Fruit fly (Drosophila melanogaster) whole organism, prepupa: ENCODE data around the gene dpr10.

Experiments used
- CG10631 ChIP-seq: fragments of 200-800 bp; sonication (Bioruptor generic); optimal IDR thresholded peaks from 2 replicates; lab custom pipeline; 2016; ENCODE audit warnings: missing biosample characterization, missing genetic modification characterization
- CG10669 ChIP-seq: fragments of 200-800 bp; sonication (Bioruptor generic); optimal IDR thresholded peaks from 3 replicates; lab custom pipeline; 2018; ENCODE audit warnings: missing biosample characterization, mild to moderate bottlenecking, missing genetic modification characterization, moderate library complexity
- CG11294 ChIP-seq: fragments of 200-800 bp; sonication (Bioruptor generic); IDR thresholded peaks from 2 replicates; pipeline ENCODE4 v1.3.6; 2022; ENCODE audit warnings: missing biosample characterization, missing genetic modification characterization
- CG15336 ChIP-seq: fragments of 200-800 bp; sonication (Bioruptor generic); IDR thresholded peaks from 2 replicates; pipeline ENCODE4 v1.3.6; 2022; ENCODE audit warnings: missing biosample characterization, missing genetic modification characterization
- CG3032 ChIP-seq: fragments of 200-800 bp; optimal IDR thresholded peaks from 2 replicates; lab custom pipeline; 2019; ENCODE audit warnings: missing biosample characterization, mild to moderate bottlenecking, missing genetic modification characterization, moderate library complexity
- CG32006 ChIP-seq: fragments of 200-800 bp; sonication (Bioruptor generic); optimal IDR thresholded peaks from 3 replicates; lab custom pipeline; 2017; ENCODE audit warnings: missing biosample characterization, mild to moderate bottlenecking, missing genetic modification characterization
- CG34406 ChIP-seq: fragments of 200-800 bp; sonication (Bioruptor generic); optimal IDR thresholded peaks from 3 replicates; lab custom pipeline; 2016; ENCODE audit warnings: missing biosample characterization, missing genetic modification characterization
- CG4318 ChIP-seq: fragments of 200-800 bp; sonication (Bioruptor generic); optimal IDR thresholded peaks from 3 replicates; lab custom pipeline; 2017; ENCODE audit warnings: missing biosample characterization, mild to moderate bottlenecking, missing genetic modification characterization
- CG6163 ChIP-seq: fragments of 200-800 bp; sonication (Bioruptor generic); IDR thresholded peaks from 3 replicates; pipeline ENCODE4 v1.3.6; 2022; ENCODE audit warnings: missing biosample characterization, missing genetic modification characterization
- CG6792 ChIP-seq: fragments of 200-800 bp; sonication (Bioruptor generic); optimal IDR thresholded peaks from 3 replicates; lab custom pipeline; 2016; ENCODE audit warnings: missing biosample characterization, missing genetic modification characterization
- CG7368 ChIP-seq: fragments of 200-800 bp; sonication (Bioruptor generic); optimal IDR thresholded peaks from 3 replicates; lab custom pipeline; 2016; ENCODE audit warnings: missing biosample characterization, missing genetic modification characterization
- CG8119 ChIP-seq: fragments of 200-800 bp; sonication (Bioruptor generic); IDR thresholded peaks from 3 replicates; pipeline ENCODE4 v1.3.6; 2022; ENCODE audit warnings: missing biosample characterization, missing genetic modification characterization
- CG8319 ChIP-seq: fragments of 200-800 bp; sonication (Bioruptor generic); optimal IDR thresholded peaks from 3 replicates; lab custom pipeline; 2016; ENCODE audit warnings: missing biosample characterization, missing genetic modification characterization
- CG9139 ChIP-seq: fragments of 200-800 bp; sonication (Bioruptor generic); optimal IDR thresholded peaks from 3 replicates; lab custom pipeline; 2017; ENCODE audit warnings: missing biosample characterization, mild to moderate bottlenecking, missing genetic modification characterization
- Eip75B ChIP-seq: fragments of 200-800 bp; sonication (Bioruptor generic); optimal IDR thresholded peaks from 3 replicates; lab custom pipeline; 2016; ENCODE audit warnings: missing biosample characterization, missing genetic modification characterization
- Ets96B ChIP-seq: fragments of 200-800 bp; optimal IDR thresholded peaks from 2 replicates; lab custom pipeline; 2019; ENCODE audit warnings: missing biosample characterization, mild to moderate bottlenecking, missing genetic modification characterization, moderate library complexity
- Hr38 ChIP-seq: sonication (Bioruptor generic); optimal IDR thresholded peaks from 2 replicates; lab custom pipeline; 2016; ENCODE audit warnings: missing biosample characterization, missing genetic modification characterization
- Hr4 ChIP-seq: fragments of 200-800 bp; sonication (Bioruptor generic); optimal IDR thresholded peaks from 3 replicates; lab custom pipeline; 2016; ENCODE audit warnings: missing biosample characterization, missing genetic modification characterization
- Met ChIP-seq: fragments of 200-800 bp; sonication (Bioruptor generic); optimal IDR thresholded peaks from 3 replicates; lab custom pipeline; 2016; ENCODE audit warnings: missing biosample characterization, missing genetic modification characterization
- OdsH ChIP-seq: fragments of 200-800 bp; sonication (Bioruptor generic); optimal IDR thresholded peaks from 3 replicates; lab custom pipeline; 2016; ENCODE audit warnings: missing biosample characterization, missing genetic modification characterization
- Smox ChIP-seq: fragments of 200-800 bp; sonication (Bioruptor generic); optimal IDR thresholded peaks from 3 replicates; lab custom pipeline; 2016; ENCODE audit warnings: missing biosample characterization, missing genetic modification characterization
- Sox15 ChIP-seq: fragments of 200-800 bp; sonication (Bioruptor generic); optimal IDR thresholded peaks from 3 replicates; lab custom pipeline; 2016; ENCODE audit warnings: missing biosample characterization, missing genetic modification characterization
- achi ChIP-seq: fragments of 200-800 bp; sonication (Bioruptor generic); optimal IDR thresholded peaks from 3 replicates; lab custom pipeline; 2016; ENCODE audit warnings: missing biosample characterization, missing genetic modification characterization
- acj6 ChIP-seq: fragments of 200-800 bp; sonication (Bioruptor generic); optimal IDR thresholded peaks from 3 replicates; lab custom pipeline; 2016; ENCODE audit warnings: missing biosample characterization, missing genetic modification characterization
- cyc ChIP-seq: fragments of 200-800 bp; sonication (Bioruptor generic); optimal IDR thresholded peaks from 3 replicates; lab custom pipeline; 2016; ENCODE audit warnings: missing biosample characterization, missing genetic modification characterization
- dac ChIP-seq: fragments of 200-800 bp; sonication (Bioruptor generic); optimal IDR thresholded peaks from 2 replicates; lab custom pipeline; 2017; ENCODE audit warnings: missing biosample characterization, mild to moderate bottlenecking, missing genetic modification characterization
- eg ChIP-seq: fragments of 200-800 bp; sonication (Bioruptor generic); IDR thresholded peaks from 3 replicates; pipeline ENCODE4 v1.3.6; 2022; ENCODE audit warnings: missing biosample characterization, missing genetic modification characterization
- fd59A ChIP-seq: fragments of 200-800 bp; sonication (Bioruptor generic); optimal IDR thresholded peaks from 2 replicates; lab custom pipeline; 2017; ENCODE audit warnings: missing biosample characterization, mild to moderate bottlenecking, missing genetic modification characterization, missing genetic modification reagents
- fd85E ChIP-seq: fragments of 200-800 bp; sonication (Bioruptor generic); optimal IDR thresholded peaks from 3 replicates; lab custom pipeline; 2016; ENCODE audit warnings: missing biosample characterization, missing genetic modification characterization
- fkh ChIP-seq: fragments of 200-800 bp; sonication (Bioruptor generic); optimal IDR thresholded peaks from 3 replicates; lab custom pipeline; 2017; ENCODE audit warnings: missing biosample characterization, mild to moderate bottlenecking, missing genetic modification characterization, moderate library complexity
- net ChIP-seq: fragments of 200-800 bp; sonication (Bioruptor generic); optimal IDR thresholded peaks from 3 replicates; lab custom pipeline; 2016; ENCODE audit warnings: missing biosample characterization, missing genetic modification characterization
- salr ChIP-seq, 2 experiments: fragments of 200-800 bp; sonication (Bioruptor generic); optimal IDR thresholded peaks; 3 replicates each; lab custom pipeline; 2016 to 2018; ENCODE audit warnings: missing biosample characterization in 2 of 2, missing genetic modification characterization in 2 of 2, mild to moderate bottlenecking in 1 of 2
- spab ChIP-seq: fragments of 200-800 bp; sonication (Bioruptor generic); optimal IDR thresholded peaks from 2 replicates; lab custom pipeline; 2017; ENCODE audit warnings: missing biosample characterization, mild to moderate bottlenecking, missing genetic modification characterization, missing genetic modification reagents
- ss ChIP-seq, 2 experiments: fragments of 200-800 bp; sonication (Bioruptor generic); optimal IDR thresholded peaks; 2 replicates in 1 of 2; 3 replicates in 1 of 2; lab custom pipeline; 2017 to 2018; ENCODE audit warnings: mild to moderate bottlenecking in 2 of 2, missing biosample characterization in 2 of 2, missing genetic modification characterization in 2 of 2, moderate library complexity in 1 of 2
- topi ChIP-seq: fragments of 200-800 bp; sonication (Bioruptor generic); optimal IDR thresholded peaks from 3 replicates; lab custom pipeline; 2016; ENCODE audit warnings: missing biosample characterization, missing genetic modification characterization

Gene dpr10

dm6 chr3L:10110379-10110778 is 75.5 kb downstream of the dpr10 start (continued):
- no peak for TF ChIP-seq topi (GFP tag; lab: Kevin White, UChicago)
- no peak for TF ChIP-seq Eip75B
- peak; percentile 25 for TF ChIP-seq Ets96B (tag; lab: Kevin White, UChicago)
- no peak for TF ChIP-seq CG34406 (GFP tag; lab: Kevin White, UChicago)
- TF ChIP-seq CG3032, result no peak
- TF ChIP-seq acj6 (GFP tag; lab: Kevin White, UChicago), result no peak
- no peak for TF ChIP-seq spab (GFP tag; lab: Kevin White, UChicago)
- no peak for TF ChIP-seq CG10669 (GFP tag; lab: Kevin White, UChicago)
- no peak for TF ChIP-seq Hr38 (GFP tag; lab: Kevin White, UChicago)
- TF ChIP-seq eg (GFP tag; lab: Robert Waterston, UW), result peak; percentile 59; the same call in 2 of the 3 replicates
- TF ChIP-seq fkh, result no peak
- 0 out of 3 replicates have a peak, but pooled peaks have one; percentile 32 for TF ChIP-seq CG6163 (GFP tag; lab: Robert Waterston, UW)
- no peak for TF ChIP-seq Smox (GFP tag; lab: Kevin White, UChicago)
- peak; percentile 39; the same call in 2 of the 3 replicates for TF ChIP-seq CG8119 (GFP tag; lab: Robert Waterston, UW)
- peak; percentile 53 for TF ChIP-seq CG32006 (GFP tag; lab: Kevin White, UChicago)
- no peak for TF ChIP-seq Sox15 (GFP tag; lab: Kevin White, UChicago)
- no peak for TF ChIP-seq CG7368
- no peak; the same call in 1 of the 2 replicates for TF ChIP-seq CG11294 (GFP tag; lab: Robert Waterston, UW)
- no peak for TF ChIP-seq Met
- TF ChIP-seq net (GFP tag; lab: Kevin White, UChicago), result no peak
- TF ChIP-seq cyc (GFP tag; lab: Kevin White, UChicago), result no peak
- TF ChIP-seq OdsH (GFP tag; lab: Kevin White, UChicago), result no peak
- TF ChIP-seq CG8319 (GFP tag; lab: Kevin White, UChicago), result no peak

dm6 chr3L:10105820-10106219 is 80.1 kb downstream of the dpr10 start:
- TF ChIP-seq CG10631 (GFP tag; lab: Kevin White, UChicago), result no peak
- no peak for TF ChIP-seq ss (GFP tag; optimal IDR thresholded peaks at IDR 0.05; lab: Kevin White, UChicago)
- no peak for TF ChIP-seq CG6163 (GFP tag; lab: Robert Waterston, UW)
- no peak for TF ChIP-seq fkh
- no peak for TF ChIP-seq cyc (GFP tag; lab: Kevin White, UChicago)
- TF ChIP-seq dac (GFP tag; lab: Kevin White, UChicago), result no peak
- no peak for TF ChIP-seq CG3032
- no peak for TF ChIP-seq achi (GFP tag; lab: Kevin White, UChicago)
- no peak for TF ChIP-seq CG15336 (GFP tag; lab: Robert Waterston, UW)
- TF ChIP-seq Hr4 (GFP tag; lab: Kevin White, UChicago), result no peak
- no peak for TF ChIP-seq salr (GFP tag; optimal IDR thresholded peaks at IDR 0.05; lab: Kevin White, UChicago)
- TF ChIP-seq CG9139 (GFP tag; lab: Kevin White, UChicago), result no peak
- no peak for TF ChIP-seq CG11294 (GFP tag; lab: Robert Waterston, UW)

DNA sequence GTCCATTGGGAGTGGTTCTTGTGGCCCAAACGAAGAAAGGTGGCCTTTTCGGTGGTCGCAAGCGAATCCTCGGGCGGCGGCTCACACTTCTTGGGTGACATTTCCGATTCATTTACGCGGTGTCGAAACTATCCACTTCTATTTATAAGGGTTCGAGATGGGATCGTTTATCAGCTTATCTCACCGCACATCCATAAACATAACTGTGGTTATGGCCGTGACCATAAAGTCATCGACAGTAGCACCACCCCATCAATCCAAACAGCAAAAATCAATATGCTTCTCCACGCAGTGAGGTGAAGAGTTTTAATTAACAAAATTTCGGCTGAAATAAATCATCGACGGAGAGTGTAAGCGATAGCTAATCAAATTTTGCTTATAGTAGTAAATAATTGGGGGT is 85.1 kb downstream of the dpr10 start, which contains the start of gene CG42826:
Gene CG42826, minus strand, starts transcription at position 101 of the 400 bp plus-strand sequence.
- TF ChIP-seq spab (GFP tag; lab: Kevin White, UChicago), result no peak
- TF ChIP-seq, all 60 proteins: peak for 0

DNA sequence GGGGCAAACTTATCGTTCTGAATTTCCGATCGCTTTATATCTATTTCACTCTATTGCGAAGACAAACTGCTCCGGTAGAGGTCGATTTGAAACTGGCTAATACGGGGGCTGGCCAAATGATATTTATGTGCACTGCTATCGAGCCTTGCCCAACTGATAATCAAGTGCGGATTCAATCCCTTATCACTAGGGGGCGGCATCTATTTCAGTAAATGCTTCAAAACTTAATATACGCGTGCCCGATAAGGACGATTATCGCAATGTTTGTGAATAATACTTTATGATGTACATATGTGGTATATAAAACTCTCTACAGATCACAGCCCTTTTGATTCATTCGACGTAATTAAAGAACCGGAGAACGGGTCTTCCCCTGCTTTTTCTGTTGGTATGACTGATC is 87.9 kb downstream of the dpr10 start, which contains the start of gene Srg2:
Gene Srg2, minus strand, starts transcription at position 101 of the 400 bp plus-strand sequence.
- TF ChIP-seq CG9139 (GFP tag; lab: Kevin White, UChicago) (no peak), CG6792 (GFP tag; lab: Kevin White, UChicago) (no peak), CG4318 (GFP tag; lab: Kevin White, UChicago) (no peak), fd59A (GFP tag; lab: Kevin White, UChicago) (no peak), Sox15 (GFP tag; lab: Kevin White, UChicago) (no peak), CG3032 (no peak), dac (GFP tag; lab: Kevin White, UChicago) (no peak), CG11294 (GFP tag; lab: Robert Waterston, UW) (no peak), fd85E (GFP tag; lab: Kevin White, UChicago) (no peak), CG32006 (GFP tag; lab: Kevin White, UChicago) (no peak)
